Worm (Caenorhabditis elegans) whole organism, midembryonic: Measurements from ENCODE around the gene tra-1.

Experiments used
- T22C8.4 ChIP-seq: fragments of 200-800 bp; sonication (Bioruptor generic); IDR thresholded peaks from 2 replicates; pipeline ENCODE4 v1.3.6; 2022; ENCODE audit warnings: missing genetic modification characterization, missing compliant biosample characterization
- cog-1 ChIP-seq: sonication (generic microtip); optimal IDR thresholded peaks from 2 replicates; lab custom pipeline; 2016; ENCODE audit warnings: missing genetic modification characterization, missing compliant biosample characterization
- klf-2 ChIP-seq: fragments of 200-800 bp; sonication (Bioruptor generic); conservative IDR thresholded peaks from 2 replicates; pipeline ENCODE4 v1.3.6; 2022; ENCODE audit warnings: missing genetic modification reagents, missing genetic modification characterization, missing compliant biosample characterization
- med-1 ChIP-seq: sonication (generic microtip); optimal IDR thresholded peaks from 2 replicates; lab custom pipeline; 2017; ENCODE audit warnings: missing genetic modification characterization, mild to moderate bottlenecking, missing compliant biosample characterization, antibody characterized with exemption, missing genetic modification reagents; ENCODE audit not compliant: insufficient read depth
- ref-1 ChIP-seq: fragments of 200-800 bp; sonication (Bioruptor generic); conservative IDR thresholded peaks from 2 replicates; pipeline ENCODE4 v1.3.6; 2022; ENCODE audit warnings: missing genetic modification reagents, missing genetic modification characterization, missing compliant biosample characterization
- tab-1 ChIP-seq: fragments of 200-800 bp; sonication (Bioruptor generic); IDR thresholded peaks from 2 replicates; pipeline ENCODE4 v1.3.6; 2022; ENCODE audit warnings: missing genetic modification characterization, missing compliant biosample characterization
- ztf-29 ChIP-seq: fragments of 200-800 bp; sonication (Bioruptor generic); IDR thresholded peaks from 2 replicates; pipeline ENCODE4 v1.3.6; 2022; ENCODE audit warnings: missing genetic modification reagents, missing genetic modification characterization, missing compliant biosample characterization

ce11 chrIII:11231969-11232368 lies 37.0 kb upstream of the tra-1 start, which contains the start of gene elo-8:
- no peak for TF ChIP-seq tab-1 (GFP tag; lab: Robert Waterston, UW)
- no peak for TF ChIP-seq cog-1 (tag; lab: Kevin White, UChicago)
- TF ChIP-seq ref-1 = no peak
- TF ChIP-seq med-1 (GFP tag; lab: Kevin White, UChicago) = no peak
- TF ChIP-seq T22C8.4 (GFP tag; lab: Robert Waterston, UW) = no peak
- TF ChIP-seq klf-2 (GFP tag; lab: Robert Waterston, UW) = no peak
- no peak for TF ChIP-seq ztf-29 (GFP tag; lab: Robert Waterston, UW)
